Worm (Caenorhabditis elegans) whole organism, L1 larva: ENCODE results near the gene ttr-14.

ENCODE experiments used
- ama-1 ChIP-seq: fragments of 150-350 bp; optimal IDR thresholded peaks from 2 replicates; lab custom pipeline; 2014
- blmp-1 ChIP-seq: fragments of 150-350 bp; optimal IDR thresholded peaks from 2 replicates; lab custom pipeline; 2014; ENCODE audit warnings: missing biosample characterization, missing genetic modification characterization
- ceh-63 ChIP-seq: fragments of 200-800 bp; sonication (Bioruptor generic); optimal IDR thresholded peaks from 2 replicates; lab custom pipeline; 2018; ENCODE audit warnings: mild to moderate bottlenecking, missing genetic modification characterization, missing compliant biosample characterization
- ceh-8 ChIP-seq: fragments of 200-800 bp; sonication (Bioruptor generic); optimal IDR thresholded peaks from 2 replicates; lab custom pipeline; 2018; ENCODE audit warnings: mild to moderate bottlenecking, missing genetic modification characterization, moderate library complexity, missing compliant biosample characterization
- ceh-82 ChIP-seq, 3 experiments: fragments of 150-350 bp in 1 of 3; sonication (generic microtip) in 2 of 3; optimal IDR thresholded peaks; 2 replicates each; lab custom pipeline; 2014 to 2017; ENCODE audit warnings: missing biosample characterization in 3 of 3, missing genetic modification characterization in 3 of 3
- ceh-88 ChIP-seq: fragments of 200-800 bp; sonication (Bioruptor generic); IDR thresholded peaks from 2 replicates; pipeline ENCODE4 v1.3.6; 2022; ENCODE audit warnings: missing genetic modification characterization, missing compliant biosample characterization
- ces-1 ChIP-seq: fragments of 150-350 bp; optimal IDR thresholded peaks from 2 replicates; lab custom pipeline; 2014; ENCODE audit warnings: missing biosample characterization, missing genetic modification reagents, missing genetic modification characterization
- dsc-1 ChIP-seq: sonication (generic microtip); optimal IDR thresholded peaks from 2 replicates; lab custom pipeline; 2016; ENCODE audit warnings: mild to moderate bottlenecking, missing genetic modification characterization, missing compliant biosample characterization
- efl-1 ChIP-seq, 4 experiments: fragments of 150-350 bp; optimal IDR thresholded peaks in 3 of 4; peaks in 1 of 4; 1 replicate in 1 of 4; 2 replicates in 3 of 4; lab custom pipeline; 2014; ENCODE audit warnings: missing biosample characterization in 2 of 4, missing genetic modification characterization in 2 of 4, missing genetic modification reagents in 2 of 4
- egl-13 ChIP-seq: sonication (generic microtip); optimal IDR thresholded peaks from 2 replicates; lab custom pipeline; 2016; ENCODE audit warnings: missing genotype, missing genetic modification reagents, missing genetic modification characterization, missing compliant biosample characterization
- elt-2 ChIP-seq: sonication (generic microtip); optimal IDR thresholded peaks from 2 replicates; lab custom pipeline; 2016; ENCODE audit warnings: missing genetic modification characterization, mild to moderate bottlenecking, inconsistent platforms, missing compliant biosample characterization, missing genetic modification reagents
- elt-3 ChIP-seq, 6 experiments: fragments of 150-350 bp in 1 of 6; sonication (generic microtip); optimal IDR thresholded peaks; 2 replicates each; lab custom pipeline; 2017 to 2018; ENCODE audit warnings: missing biosample characterization in 6 of 6, missing genetic modification characterization in 6 of 6, inconsistent platforms in 1 of 6
- fkh-10 ChIP-seq: sonication (generic microtip); optimal IDR thresholded peaks from 2 replicates; lab custom pipeline; 2017; ENCODE audit warnings: missing biosample characterization, missing genetic modification reagents, missing genetic modification characterization
- fkh-4 ChIP-seq: sonication (generic microtip); optimal IDR thresholded peaks from 2 replicates; lab custom pipeline; 2016; ENCODE audit warnings: missing compliant biosample characterization, missing genetic modification characterization, borderline replicate concordance
- fkh-8 ChIP-seq: sonication (generic microtip); optimal IDR thresholded peaks from 2 replicates; lab custom pipeline; 2016; ENCODE audit warnings: mild to moderate bottlenecking, missing genetic modification characterization, missing compliant biosample characterization
- irx-1 ChIP-seq: sonication (generic microtip); optimal IDR thresholded peaks from 2 replicates; lab custom pipeline; 2016; ENCODE audit warnings: missing genetic modification characterization, missing compliant biosample characterization
- jun-1 ChIP-seq: fragments of 150-350 bp; optimal IDR thresholded peaks from 2 replicates; lab custom pipeline; 2014; ENCODE audit warnings: missing biosample characterization, missing genetic modification reagents, missing genetic modification characterization
- lin-14 ChIP-seq: fragments of 200-800 bp; sonication (Bioruptor generic); optimal IDR thresholded peaks from 2 replicates; lab custom pipeline; 2018; ENCODE audit warnings: mild to moderate bottlenecking, missing genetic modification characterization, moderate library complexity, missing compliant biosample characterization
- lin-35 ChIP-seq, 2 experiments: fragments of 150-350 bp; optimal IDR thresholded peaks; 2 replicates each; lab custom pipeline; 2014; ENCODE audit warnings: missing biosample characterization in 2 of 2, missing genetic modification characterization in 2 of 2, missing genetic modification reagents in 2 of 2
- mef-2 ChIP-seq: fragments of 150-350 bp; optimal IDR thresholded peaks from 2 replicates; lab custom pipeline; 2014; ENCODE audit warnings: missing biosample characterization, missing genetic modification characterization
- nhr-20 ChIP-seq: sonication (generic microtip); optimal IDR thresholded peaks from 2 replicates; lab custom pipeline; 2016; ENCODE audit warnings: mild to moderate bottlenecking, missing genetic modification characterization, missing compliant biosample characterization
- nhr-47 ChIP-seq: sonication (generic microtip); optimal IDR thresholded peaks from 2 replicates; lab custom pipeline; 2016; ENCODE audit warnings: mild to moderate bottlenecking, missing genetic modification characterization, moderate library complexity, missing compliant biosample characterization
- nhr-71 ChIP-seq: sonication (generic microtip); optimal IDR thresholded peaks from 2 replicates; lab custom pipeline; 2016; ENCODE audit warnings: mild to moderate bottlenecking, missing genetic modification characterization, moderate library complexity, missing compliant biosample characterization
- nhr-76 ChIP-seq: sonication (generic microtip); optimal IDR thresholded peaks from 2 replicates; lab custom pipeline; 2017; ENCODE audit warnings: missing biosample characterization, missing genetic modification characterization
- nhr-85 ChIP-seq: sonication (generic microtip); peaks from one replicate; lab custom pipeline; 2016; ENCODE audit warnings: missing genetic modification characterization, inconsistent platforms, missing compliant biosample characterization
- rnt-1 ChIP-seq: sonication (generic microtip); optimal IDR thresholded peaks from 2 replicates; lab custom pipeline; 2016; ENCODE audit warnings: mild to moderate bottlenecking, missing genetic modification characterization, moderate library complexity, missing compliant biosample characterization
- snpc-4 ChIP-seq: fragments of 150-350 bp; optimal IDR thresholded peaks from 2 replicates; lab custom pipeline; 2014; ENCODE audit warnings: missing biosample characterization, missing genetic modification characterization
- snu-23 ChIP-seq: sonication (generic microtip); optimal IDR thresholded peaks from 2 replicates; lab custom pipeline; 2016; ENCODE audit warnings: missing genetic modification characterization, missing compliant biosample characterization
- sox-4 ChIP-seq: sonication (generic microtip); optimal IDR thresholded peaks from 2 replicates; lab custom pipeline; 2016; ENCODE audit warnings: missing genetic modification characterization, missing compliant biosample characterization
- sup-37 ChIP-seq: fragments of 200-800 bp; sonication (Bioruptor generic); optimal IDR thresholded peaks from 2 replicates; lab custom pipeline; 2018; ENCODE audit warnings: mild to moderate bottlenecking, missing genetic modification characterization, missing compliant biosample characterization
- unc-130 ChIP-seq: fragments of 150-350 bp; optimal IDR thresholded peaks from 2 replicates; lab custom pipeline; 2017; ENCODE audit warnings: missing biosample characterization, missing genetic modification characterization, inconsistent platforms
- unc-62 ChIP-seq: fragments of 150-350 bp; optimal IDR thresholded peaks from 2 replicates; lab custom pipeline; 2014; ENCODE audit warnings: missing biosample characterization, missing genetic modification reagents, missing genetic modification characterization
- vab-15 ChIP-seq: sonication (generic microtip); optimal IDR thresholded peaks from 2 replicates; lab custom pipeline; 2017; ENCODE audit warnings: missing genotype, mild to moderate bottlenecking, missing genetic modification characterization, missing compliant biosample characterization

ttr-14 gene

ce11 chrX:10766966-10767644, 20.2 kb upstream of the ttr-14 start (continued):
- TF ChIP-seq elt-3 (tag; optimal IDR thresholded peaks at IDR 0.05; lab: Kevin White, UChicago): no peak
- TF ChIP-seq sup-37 (GFP tag; lab: Kevin White, UChicago): no peak
- no peak for TF ChIP-seq ceh-63
- no peak for TF ChIP-seq unc-62
- TF ChIP-seq vab-15 (tag; lab: Kevin White, UChicago): no peak
- no peak for TF ChIP-seq rnt-1 (tag; lab: Kevin White, UChicago)
- no peak for TF ChIP-seq fkh-4 (tag; lab: Kevin White, UChicago)
- no peak for TF ChIP-seq mef-2
- TF ChIP-seq ces-1: no peak

ce11 chrX:10767669-10768068, 19.6 kb upstream of the ttr-14 start:
- TF ChIP-seq blmp-1 (tag; lab: Kevin White, UChicago) (peak; percentile 72), vab-15 (tag; lab: Kevin White, UChicago) (no peak), lin-14 (peak; percentile 24), ceh-88 (GFP tag; lab: Robert Waterston, UW) (0 out of 2 replicates have a peak, but pooled peaks have one; percentile 26), fkh-10 (no peak)
- TF ChIP-seq, all 84 proteins: peak for 3

ce11 chrX:10768289-10769153, 18.8 kb upstream of the ttr-14 start:
- TF ChIP-seq irx-1 (tag; lab: Kevin White, UChicago) (no peak), lin-35 (GFP tag; optimal IDR thresholded peaks at IDR 0.05; lab: Kevin White, UChicago) (peak in 1 of 2 experiments; percentile 2), jun-1 (tag; lab: Kevin White, UChicago) (peak; percentile 5), efl-1 (optimal IDR thresholded peaks at IDR 0.05; lab: Kevin White, UChicago) (no peak), efl-1 (GFP tag; optimal IDR thresholded peaks at IDR 0.05 in 1 of 2; lab: Kevin White, UChicago) (peak in 1 of 2 experiments; percentile 19), nhr-20 (tag; lab: Kevin White, UChicago) (no peak), rnt-1 (tag; lab: Kevin White, UChicago) (peak; percentile 8), snu-23 (GFP tag; lab: Kevin White, UChicago) (peak; percentile 22), sox-4 (tag; lab: Kevin White, UChicago) (no peak), nhr-71 (peak; percentile 33), dsc-1 (peak; percentile 44), fkh-10 (peak; percentile 43), fkh-8 (tag; lab: Kevin White, UChicago) (peak; percentile 61), ama-1 (no peak), unc-130 (tag; lab: Kevin White, UChicago) (peak; percentile 31), ceh-82 (tag; optimal IDR thresholded peaks at IDR 0.05; lab: Kevin White, UChicago) (peak in 2 of 3 experiments; percentile 25 to 42), nhr-85 (tag; lab: Kevin White, UChicago) (peak; percentile 89), lin-14 (peak; percentile 71), elt-2 (tag; lab: Kevin White, UChicago) (no peak), egl-13 (tag; lab: Kevin White, UChicago) (peak; percentile 40), elt-3 (tag; optimal IDR thresholded peaks at IDR 0.05; lab: Kevin White, UChicago) (peak in 1 of 6 experiments; percentile 40), snpc-4 (tag; lab: Kevin White, UChicago) (peak; percentile 3), ceh-8 (GFP tag; lab: Kevin White, UChicago) (peak; percentile 6), blmp-1 (tag; lab: Kevin White, UChicago) (peak; percentile 55), nhr-76 (tag; lab: Kevin White, UChicago) (no peak), nhr-47 (peak; percentile 27), sup-37 (GFP tag; lab: Kevin White, UChicago) (no peak)
